Fruit fly (Drosophila melanogaster) whole organism, embryonic: ENCODE measurements around the gene CG43901.

Experiments
- CG1024 ChIP-seq: fragments of 200-800 bp; sonication (Bioruptor generic); IDR thresholded peaks from 2 replicates; pipeline ENCODE4 v1.3.6; 2022; ENCODE audit warnings: missing biosample characterization, missing genetic modification characterization
- CG10431 ChIP-seq: fragments of 200-800 bp; sonication (Bioruptor generic); optimal IDR thresholded peaks from 3 replicates; lab custom pipeline; 2018; ENCODE audit warnings: missing biosample characterization, mild to moderate bottlenecking, missing genetic modification characterization
- CG1832 ChIP-seq: fragments of 200-800 bp; sonication (Bioruptor generic); optimal IDR thresholded peaks from 2 replicates; lab custom pipeline; 2017; ENCODE audit warnings: missing biosample characterization, mild to moderate bottlenecking, missing genetic modification characterization, inconsistent platforms
- CG3065 ChIP-seq: fragments of 200-800 bp; sonication (Bioruptor generic); optimal IDR thresholded peaks from 2 replicates; lab custom pipeline; 2016; ENCODE audit warnings: missing biosample characterization, missing genetic modification characterization
- CG3995 ChIP-seq: fragments of 200-800 bp; sonication (Bioruptor generic); optimal IDR thresholded peaks from 3 replicates; lab custom pipeline; 2016; ENCODE audit warnings: missing biosample characterization, missing genetic modification characterization
- CG4854 ChIP-seq: fragments of 200-800 bp; sonication (Bioruptor generic); optimal IDR thresholded peaks from 2 replicates; lab custom pipeline; 2016; ENCODE audit warnings: missing biosample characterization, missing genetic modification characterization, inconsistent platforms
- CG7271 ChIP-seq: fragments of 200-800 bp; sonication (Bioruptor generic); optimal IDR thresholded peaks from 2 replicates; lab custom pipeline; 2018; ENCODE audit warnings: missing biosample characterization, mild to moderate bottlenecking, missing genetic modification characterization, moderate library complexity
- CG8944 ChIP-seq: fragments of 200-800 bp; sonication (Bioruptor generic); optimal IDR thresholded peaks from 3 replicates; lab custom pipeline; 2016; ENCODE audit warnings: missing biosample characterization, missing genetic modification characterization
- CkIIα-i1 ChIP-seq: fragments of 200-800 bp; sonication (Bioruptor generic); IDR thresholded peaks from 2 replicates; pipeline ENCODE4 v1.3.6; 2022; ENCODE audit warnings: missing biosample characterization, missing genetic modification characterization
- CrebB ChIP-seq: fragments of 200-800 bp; sonication (Bioruptor generic); optimal IDR thresholded peaks from 3 replicates; lab custom pipeline; 2018; ENCODE audit warnings: missing biosample characterization, mild to moderate bottlenecking, missing genetic modification characterization
- Dip3 ChIP-seq: fragments of 200-800 bp; sonication (Bioruptor generic); optimal IDR thresholded peaks from 3 replicates; lab custom pipeline; 2016; ENCODE audit warnings: missing biosample characterization, missing genetic modification characterization
- Doc3 ChIP-seq: fragments of 200-800 bp; sonication (Bioruptor generic); IDR thresholded peaks from 3 replicates; pipeline ENCODE4 v1.3.6; 2022; ENCODE audit warnings: missing biosample characterization, missing genetic modification characterization; ENCODE audit not compliant: partially characterized antibody
- E2f1 ChIP-seq: fragments of 200-800 bp; sonication (Bioruptor generic); IDR thresholded peaks from 2 replicates; pipeline ENCODE4 v1.3.6; 2022; ENCODE audit warnings: missing biosample characterization, missing genetic modification characterization
- E2f2 ChIP-seq: fragments of 200-800 bp; sonication (Bioruptor generic); IDR thresholded peaks from 2 replicates; pipeline ENCODE4 v1.3.6; 2022; ENCODE audit warnings: missing biosample characterization, missing genetic modification characterization
- Fer1 ChIP-seq: fragments of 200-800 bp; sonication (Bioruptor generic); optimal IDR thresholded peaks from 2 replicates; lab custom pipeline; 2017; ENCODE audit warnings: missing biosample characterization, mild to moderate bottlenecking, missing genetic modification characterization
- HmgD ChIP-seq: fragments of 200-800 bp; sonication (Bioruptor generic); optimal IDR thresholded peaks from 3 replicates; lab custom pipeline; 2016; ENCODE audit warnings: missing biosample characterization, missing genetic modification characterization
- Med ChIP-seq: fragments of 200-800 bp; sonication (Bioruptor generic); peaks from one replicate; lab custom pipeline; 2016; ENCODE audit warnings: missing biosample characterization, missing genetic modification characterization, mild to moderate bottlenecking, inconsistent platforms, moderate library complexity
- Mrtf ChIP-seq: fragments of 200-800 bp; sonication (Bioruptor generic); IDR thresholded peaks from 3 replicates; pipeline ENCODE4 v1.3.6; 2022; ENCODE audit warnings: missing biosample characterization, missing genetic modification characterization
- Pdp1 ChIP-seq, 2 experiments: fragments of 200-800 bp; sonication (Bioruptor generic); optimal IDR thresholded peaks; 3 replicates each; lab custom pipeline; 2016; ENCODE audit warnings: missing biosample characterization in 2 of 2, missing genetic modification characterization in 2 of 2, mild to moderate bottlenecking in 1 of 2, moderate library complexity in 1 of 2
- Rfx ChIP-seq: fragments of 200-800 bp; sonication (Bioruptor generic); IDR thresholded peaks from 2 replicates; pipeline ENCODE4 v1.3.6; 2022; ENCODE audit warnings: missing biosample characterization, missing genetic modification characterization
- Sry-δ ChIP-seq: fragments of 200-800 bp; sonication (Bioruptor generic); optimal IDR thresholded peaks from 2 replicates; lab custom pipeline; 2016; ENCODE audit warnings: missing biosample characterization, missing genetic modification characterization
- aop ChIP-seq: fragments of 200-800 bp; sonication (Bioruptor generic); IDR thresholded peaks from 2 replicates; pipeline ENCODE4 v1.3.6; 2022; ENCODE audit warnings: missing biosample characterization, missing genetic modification characterization
- ap ChIP-seq: fragments of 200-800 bp; sonication (Bioruptor generic); IDR thresholded peaks from 2 replicates; pipeline ENCODE4 v1.3.6; 2022; ENCODE audit warnings: missing biosample characterization, missing genetic modification characterization
- ase ChIP-seq: fragments of 200-800 bp; sonication (Bioruptor generic); IDR thresholded peaks from 3 replicates; pipeline ENCODE4 v1.3.6; 2022; ENCODE audit warnings: missing biosample characterization, missing genetic modification characterization
- bsh ChIP-seq, 2 experiments: fragments of 200-800 bp; sonication (Bioruptor generic); optimal IDR thresholded peaks; 2 replicates each; lab custom pipeline; 2017 to 2018; ENCODE audit warnings: mild to moderate bottlenecking in 2 of 2, missing biosample characterization in 2 of 2, missing genetic modification characterization in 2 of 2, moderate library complexity in 1 of 2
- chm ChIP-seq: fragments of 200-800 bp; sonication (Bioruptor generic); IDR thresholded peaks from 2 replicates; pipeline ENCODE4 v1.3.6; 2022; ENCODE audit warnings: missing biosample characterization, missing genetic modification characterization
- corto ChIP-seq: fragments of 200-800 bp; sonication (Bioruptor generic); optimal IDR thresholded peaks from 2 replicates; lab custom pipeline; 2016; ENCODE audit warnings: missing biosample characterization, mild to moderate bottlenecking, missing genetic modification characterization, moderate library complexity
- dan ChIP-seq: fragments of 200-800 bp; sonication (Bioruptor generic); IDR thresholded peaks from 2 replicates; pipeline ENCODE4 v1.3.6; 2022; ENCODE audit warnings: missing biosample characterization, missing genetic modification characterization
- dmrt99B ChIP-seq: fragments of 200-800 bp; sonication (Bioruptor generic); optimal IDR thresholded peaks from 2 replicates; lab custom pipeline; 2018; ENCODE audit warnings: missing biosample characterization, mild to moderate bottlenecking, missing genetic modification characterization, moderate library complexity
- ems ChIP-seq: fragments of 200-800 bp; sonication (Bioruptor generic); optimal IDR thresholded peaks from 3 replicates; lab custom pipeline; 2016; ENCODE audit warnings: missing biosample characterization, missing genetic modification characterization
- fd96Cb ChIP-seq: fragments of 200-800 bp; sonication (Bioruptor generic); optimal IDR thresholded peaks from 2 replicates; lab custom pipeline; 2018; ENCODE audit warnings: missing biosample characterization, mild to moderate bottlenecking, missing genetic modification characterization, moderate library complexity
- gsb ChIP-seq: fragments of 200-800 bp; sonication (Bioruptor generic); IDR thresholded peaks from 2 replicates; pipeline ENCODE4 v1.3.6; 2022; ENCODE audit warnings: missing biosample characterization, missing genetic modification characterization
- gt ChIP-seq: fragments of 200-800 bp; sonication (Bioruptor generic); IDR thresholded peaks from 2 replicates; pipeline ENCODE4 v1.3.6; 2022; ENCODE audit warnings: missing biosample characterization, missing genetic modification characterization
- inv ChIP-seq: fragments of 200-800 bp; sonication (Bioruptor generic); IDR thresholded peaks from 2 replicates; pipeline ENCODE4 v1.3.6; 2022; ENCODE audit warnings: missing biosample characterization, missing genetic modification characterization; ENCODE audit not compliant: partially characterized antibody
- knrl ChIP-seq: fragments of 200-800 bp; sonication (Bioruptor generic); IDR thresholded peaks from 3 replicates; pipeline ENCODE4 v1.3.6; 2022; ENCODE audit warnings: missing biosample characterization, missing genetic modification characterization; ENCODE audit not compliant: partially characterized antibody
- luna ChIP-seq: fragments of 200-800 bp; sonication (Bioruptor generic); optimal IDR thresholded peaks from 2 replicates; lab custom pipeline; 2016; ENCODE audit warnings: missing biosample characterization, missing genetic modification characterization
- nerfin-1 ChIP-seq: fragments of 200-800 bp; sonication (Bioruptor generic); optimal IDR thresholded peaks from 3 replicates; lab custom pipeline; 2019; ENCODE audit warnings: missing biosample characterization, mild to moderate bottlenecking, missing genetic modification characterization, moderate library complexity
- nerfin-2 ChIP-seq: fragments of 200-800 bp; sonication (Bioruptor generic); IDR thresholded peaks from 2 replicates; pipeline ENCODE4 v1.3.6; 2022; ENCODE audit warnings: missing biosample characterization, missing genetic modification characterization; ENCODE audit not compliant: partially characterized antibody
- nom ChIP-seq: fragments of 200-800 bp; sonication (Bioruptor generic); optimal IDR thresholded peaks from 2 replicates; lab custom pipeline; 2017; ENCODE audit warnings: missing biosample characterization, missing genetic modification characterization, mild to moderate bottlenecking, moderate library complexity, missing genetic modification reagents
- otp ChIP-seq: fragments of 200-800 bp; sonication (Bioruptor generic); IDR thresholded peaks from 3 replicates; pipeline ENCODE4, ENCODE4 v1.3.6; 2022; ENCODE audit warnings: missing biosample characterization, missing genetic modification characterization
- phol ChIP-seq: fragments of 200-800 bp; sonication (Bioruptor generic); optimal IDR thresholded peaks from 3 replicates; lab custom pipeline; 2018; ENCODE audit warnings: missing biosample characterization, mild to moderate bottlenecking, missing genetic modification characterization, moderate library complexity
- pnt ChIP-seq: fragments of 200-800 bp; sonication (Bioruptor generic); optimal IDR thresholded peaks from 3 replicates; lab custom pipeline; 2016; ENCODE audit warnings: missing biosample characterization, missing genetic modification characterization
- prd ChIP-seq, 3 experiments: fragments of >200 bp in 2 of 3; fragments of 200-800 bp in 1 of 3; sonication (Bioruptor generic) in 1 of 3; optimal IDR thresholded peaks in 2 of 3; IDR thresholded peaks in 1 of 3; 2 replicates in 2 of 3; 3 replicates in 1 of 3; pipeline versions ENCODE4 v1.3.6 to Lab custom; 2017 to 2022; ENCODE audit warnings: missing biosample characterization in 1 of 3, missing genetic modification characterization in 1 of 3
- row ChIP-seq: fragments of 200-800 bp; sonication (Bioruptor generic); IDR thresholded peaks from 3 replicates; pipeline ENCODE4 v1.3.6; 2022; ENCODE audit warnings: missing biosample characterization, missing genetic modification characterization
- shn ChIP-seq: fragments of 200-800 bp; sonication (Bioruptor generic); optimal IDR thresholded peaks from 3 replicates; lab custom pipeline; 2016; ENCODE audit warnings: missing biosample characterization, missing genetic modification characterization
- tll ChIP-seq, 2 experiments: fragments of 200-800 bp in 1 of 2; fragments of >200 bp in 1 of 2; sonication (Bioruptor generic) in 1 of 2; optimal IDR thresholded peaks; 2 replicates each; lab custom pipeline; 2017 to 2019; ENCODE audit warnings: missing biosample characterization in 2 of 2, missing genetic modification characterization in 2 of 2, mild to moderate bottlenecking in 1 of 2, moderate library complexity in 1 of 2
- toy ChIP-seq: fragments of 200-800 bp; sonication (Bioruptor generic); IDR thresholded peaks from 2 replicates; pipeline ENCODE4 v1.3.6; 2022; ENCODE audit warnings: missing biosample characterization, missing genetic modification characterization
- tup ChIP-seq: fragments of 200-800 bp; sonication (Bioruptor generic); optimal IDR thresholded peaks from 2 replicates; lab custom pipeline; 2016; ENCODE audit warnings: missing biosample characterization, mild to moderate bottlenecking, missing genetic modification characterization, moderate library complexity
- tx ChIP-seq: fragments of 200-800 bp; sonication (Bioruptor generic); optimal IDR thresholded peaks from 2 replicates; lab custom pipeline; 2016; ENCODE audit warnings: missing biosample characterization, missing genetic modification characterization
- z ChIP-seq: fragments of 200-800 bp; sonication (Bioruptor generic); IDR thresholded peaks from 3 replicates; pipeline ENCODE4 v1.3.6; 2022; ENCODE audit warnings: missing biosample characterization, missing genetic modification characterization
- zfh2 ChIP-seq: fragments of 200-800 bp; sonication (Bioruptor generic); optimal IDR thresholded peaks from 2 replicates; lab custom pipeline; 2016; ENCODE audit warnings: missing biosample characterization, missing genetic modification characterization

The CG43901 gene

dm6 chrX:10882786-10883185 is 22.8 kb upstream of the CG43901 start (continued):
- TF ChIP-seq CkIIα-i1 (no peak), gsb (GFP tag; lab: Robert Waterston, UW) (no peak), knrl (GFP tag; lab: Robert Waterston, UW) (no peak), ase (GFP tag; lab: Robert Waterston, UW) (no peak), shn (GFP tag; lab: Kevin White, UChicago) (no peak), nerfin-1 (tag; lab: Kevin White, UChicago) (no peak), CrebB (tag; lab: Kevin White, UChicago) (no peak), dmrt99B (peak; percentile 6), toy (no peak), Doc3 (GFP tag; lab: Robert Waterston, UW) (no peak), chm (GFP tag; lab: Robert Waterston, UW) (no peak), tup (GFP tag; lab: Kevin White, UChicago) (no peak), HmgD (no peak), CG1832 (GFP tag; lab: Kevin White, UChicago) (no peak), nerfin-2 (GFP tag; lab: Robert Waterston, UW) (no peak), tx (GFP tag; lab: Kevin White, UChicago) (no peak), Pdp1 (GFP tag; optimal IDR thresholded peaks at IDR 0.05; lab: Kevin White, UChicago) (peak in 1 of 2 experiments; percentile 41), Dip3 (GFP tag; lab: Kevin White, UChicago) (no peak), gt (no peak), E2f1 (GFP tag; lab: Robert Waterston, UW) (no peak), inv (GFP tag; lab: Robert Waterston, UW) (no peak), Fer1 (GFP tag; lab: Kevin White, UChicago) (no peak), dan (GFP tag; lab: Robert Waterston, UW) (no peak), CG3995 (GFP tag; lab: Kevin White, UChicago) (no peak), tll (GFP tag; optimal IDR thresholded peaks at IDR 0.05; lab: Kevin White, UChicago) (no peak), otp (GFP tag; lab: Robert Waterston, UW) (no peak), pnt (no peak), CG10431 (GFP tag; lab: Kevin White, UChicago) (no peak), CG7271 (no peak), fd96Cb (tag; lab: Kevin White, UChicago) (peak; percentile 8), CG3065 (GFP tag; lab: Kevin White, UChicago) (no peak), phol (tag; lab: Kevin White, UChicago) (peak; percentile 17), Med (GFP tag; lab: Kevin White, UChicago) (no peak), ems (GFP tag; lab: Kevin White, UChicago) (no peak), z (no peak), CG8944 (no peak), Mrtf (GFP tag; lab: Robert Waterston, UW) (no peak), Sry-δ (GFP tag; lab: Kevin White, UChicago) (no peak), prd (optimal IDR thresholded peaks at IDR 0.05; lab: Kevin White, UChicago) (no peak), prd (GFP tag; IDR thresholded peaks at IDR 0.05; lab: Robert Waterston, UW) (peak; percentile 40; the same call in 1 of the 3 replicates), bsh (GFP tag; optimal IDR thresholded peaks at IDR 0.05; lab: Kevin White, UChicago) (peak in 1 of 2 experiments; percentile 2), nom (no peak), CG1024 (GFP tag; lab: Robert Waterston, UW) (no peak), zfh2 (no peak), E2f2 (GFP tag; lab: Robert Waterston, UW) (no peak), luna (GFP tag; lab: Kevin White, UChicago) (no peak), CG4854 (no peak), row (GFP tag; lab: Robert Waterston, UW) (0 out of 3 replicates have a peak, but pooled peaks have one; percentile 28), ap (GFP tag; lab: Robert Waterston, UW) (no peak), Rfx (GFP tag; lab: Robert Waterston, UW) (no peak), corto (no peak), aop (no peak)
